Fruit fly (Drosophila melanogaster) whole organism, wandering third instar larva: ENCODE data around the gene CG10479.

Source experiments
- Abd-B ChIP-seq: fragments of >200 bp; optimal IDR thresholded peaks from 2 replicates; lab custom pipeline; 2017; ENCODE audit warnings: missing biosample characterization, missing genetic modification characterization
- CG32264 ChIP-seq: fragments of 200-800 bp; sonication (Bioruptor generic); optimal IDR thresholded peaks from 2 replicates; lab custom pipeline; 2016; ENCODE audit warnings: missing biosample characterization, missing genetic modification characterization
- CG9705 ChIP-seq: fragments of 200-800 bp; sonication (Bioruptor generic); optimal IDR thresholded peaks from 2 replicates; lab custom pipeline; 2018; ENCODE audit warnings: missing biosample characterization, mild to moderate bottlenecking, missing genetic modification characterization
- CrebA ChIP-seq: fragments of 200-800 bp; sonication (Bioruptor generic); optimal IDR thresholded peaks from 2 replicates; lab custom pipeline; 2016; ENCODE audit warnings: missing biosample characterization, mild to moderate bottlenecking, missing genetic modification characterization, borderline replicate concordance
- Dfd ChIP-seq: fragments of >200 bp; optimal IDR thresholded peaks from 2 replicates; lab custom pipeline; 2017; ENCODE audit warnings: missing biosample characterization, missing genetic modification characterization
- Dif ChIP-seq: fragments of 200-275, 200-300 bp; sonication (Bioruptor generic); optimal IDR thresholded peaks from 2 replicates; lab custom pipeline; 2018; ENCODE audit warnings: missing biosample characterization, missing genetic modification characterization; ENCODE audit not compliant: partially characterized antibody
- HLH106 ChIP-seq: fragments of 200-800 bp; optimal IDR thresholded peaks from 3 replicates; lab custom pipeline; 2019; ENCODE audit warnings: missing biosample characterization, mild to moderate bottlenecking, missing genetic modification characterization, moderate library complexity
- Hnf4 ChIP-seq: fragments of 200-800 bp; sonication (Bioruptor generic); optimal IDR thresholded peaks from 2 replicates; lab custom pipeline; 2016; ENCODE audit warnings: missing biosample characterization, mild to moderate bottlenecking, missing genetic modification characterization
- Hr78 ChIP-seq: fragments of >200 bp; optimal IDR thresholded peaks from 2 replicates; lab custom pipeline; 2017; ENCODE audit warnings: missing biosample characterization, missing genetic modification characterization
- Hr83 ChIP-seq: fragments of 200-300 bp; sonication (Bioruptor generic); optimal IDR thresholded peaks from 2 replicates; lab custom pipeline; 2016; ENCODE audit warnings: missing biosample characterization, mild to moderate bottlenecking, missing genetic modification characterization, moderate library complexity; ENCODE audit not compliant: poor library complexity, severe bottlenecking
- Mio ChIP-seq: sonication (Bioruptor generic); optimal IDR thresholded peaks from 2 replicates; lab custom pipeline; 2016; ENCODE audit warnings: missing biosample characterization, missing genetic modification characterization
- Myc ChIP-seq: fragments of >200 bp; optimal IDR thresholded peaks from 2 replicates; lab custom pipeline; 2017
- N ChIP-seq: fragments of >200 bp; optimal IDR thresholded peaks from 2 replicates; lab custom pipeline; 2018; ENCODE audit warnings: missing biosample characterization, missing external identifiers, missing genetic modification characterization
- OdsH ChIP-seq: fragments of 200-800 bp; sonication (Bioruptor generic); optimal IDR thresholded peaks from 2 replicates; lab custom pipeline; 2016; ENCODE audit warnings: missing biosample characterization, mild to moderate bottlenecking, missing genetic modification characterization
- Vsx2 ChIP-seq: fragments of 200-300, 225-300 bp; sonication (Bioruptor generic); optimal IDR thresholded peaks from 2 replicates; lab custom pipeline; 2018; ENCODE audit warnings: missing biosample characterization, missing genetic modification characterization; ENCODE audit not compliant: partially characterized antibody
- brk ChIP-seq: fragments of 200-800 bp; sonication (Bioruptor generic); optimal IDR thresholded peaks from 2 replicates; lab custom pipeline; 2016; ENCODE audit warnings: missing biosample characterization, mild to moderate bottlenecking, missing genetic modification characterization
- dl ChIP-seq, 2 experiments: fragments of 175-275, 200-275 bp in 1 of 2; fragments of 200-275 bp in 1 of 2; sonication (Bioruptor generic); optimal IDR thresholded peaks; lab custom pipeline; 2018; ENCODE audit warnings: mild to moderate bottlenecking in 2 of 2, missing biosample characterization in 2 of 2, missing genetic modification characterization in 2 of 2, moderate library complexity in 2 of 2; ENCODE audit not compliant: partially characterized antibody in 2 of 2, insufficient read depth in 1 of 2
- dsf ChIP-seq: sonication (Bioruptor generic); optimal IDR thresholded peaks from 2 replicates; lab custom pipeline; 2016; ENCODE audit warnings: missing biosample characterization, missing genetic modification characterization, borderline replicate concordance
- ey ChIP-seq: fragments of 200-800 bp; sonication (Bioruptor generic); optimal IDR thresholded peaks from 2 replicates; lab custom pipeline; 2016; ENCODE audit warnings: missing biosample characterization, missing genetic modification characterization
- foxo ChIP-seq, 2 experiments: fragments of 200-800 bp; sonication (Bioruptor generic); optimal IDR thresholded peaks; 2 replicates in 1 of 2; 3 replicates in 1 of 2; lab custom pipeline; 2016 to 2017; ENCODE audit warnings: missing biosample characterization in 2 of 2, missing genetic modification characterization in 2 of 2
- fru ChIP-seq: fragments of 200-800 bp; sonication (Bioruptor generic); optimal IDR thresholded peaks from 3 replicates; lab custom pipeline; 2016; ENCODE audit warnings: missing biosample characterization, mild to moderate bottlenecking, missing genetic modification characterization
- jim ChIP-seq: fragments of 175-275, 200-325 bp; sonication (Bioruptor generic); optimal IDR thresholded peaks from 2 replicates; lab custom pipeline; 2016; ENCODE audit warnings: missing biosample characterization, mild to moderate bottlenecking, missing genetic modification characterization
- lola ChIP-seq: fragments of >200 bp; optimal IDR thresholded peaks from 2 replicates; lab custom pipeline; 2017; ENCODE audit warnings: missing biosample characterization, missing genetic modification characterization
- pan ChIP-seq: fragments of >200 bp; optimal IDR thresholded peaks from 2 replicates; lab custom pipeline; 2017
- psq ChIP-seq: fragments of 200-800 bp; sonication (Bioruptor generic); optimal IDR thresholded peaks from 3 replicates; lab custom pipeline; 2017; ENCODE audit warnings: missing biosample characterization, mild to moderate bottlenecking, missing genetic modification characterization, moderate library complexity
- rgr ChIP-seq: fragments of 200-800 bp; sonication (Bioruptor generic); optimal IDR thresholded peaks from 3 replicates; lab custom pipeline; 2016; ENCODE audit warnings: missing biosample characterization, mild to moderate bottlenecking, missing genetic modification characterization
- sage ChIP-seq: fragments of 200-800 bp; sonication (Bioruptor generic); optimal IDR thresholded peaks from 2 replicates; lab custom pipeline; 2016; ENCODE audit warnings: missing biosample characterization, mild to moderate bottlenecking, missing genetic modification characterization
- sv ChIP-seq: fragments of 200-800 bp; sonication (Bioruptor generic); optimal IDR thresholded peaks from 3 replicates; lab custom pipeline; 2016; ENCODE audit warnings: missing biosample characterization, missing genetic modification characterization
- tai ChIP-seq: sonication (Bioruptor generic); optimal IDR thresholded peaks from 2 replicates; lab custom pipeline; 2016; ENCODE audit warnings: missing biosample characterization, missing genetic modification characterization
- usp ChIP-seq: fragments of >200 bp; optimal IDR thresholded peaks from 2 replicates; lab custom pipeline; 2017; ENCODE audit warnings: missing biosample characterization, missing genetic modification characterization
- woc ChIP-seq: sonication (Bioruptor generic); optimal IDR thresholded peaks from 2 replicates; lab custom pipeline; 2016; ENCODE audit warnings: missing biosample characterization, mild to moderate bottlenecking, missing genetic modification characterization

Gene CG10479

dm6 chr3L:5975785-5976120 lies at the start of gene CG10479:
Gene CG10479, minus strand, starts transcription at chr3L:5976007.
- TF ChIP-seq HLH106 (tag; lab: Kevin White, UChicago) (no peak), Dif (GFP tag; lab: Kevin White, UChicago) (no peak), ey (GFP tag; lab: Kevin White, UChicago) (no peak), dsf (GFP tag; lab: Kevin White, UChicago) (no peak), Abd-B (no peak), CrebA (no peak), N (GFP tag; lab: Kevin White, UChicago) (no peak), foxo (GFP tag; optimal IDR thresholded peaks at IDR 0.05; lab: Kevin White, UChicago) (no peak), Mio (no peak), psq (GFP tag; lab: Kevin White, UChicago) (no peak), brk (no peak), CG32264 (GFP tag; lab: Kevin White, UChicago) (no peak)

dm6 chr3L:6022142-6022541 lies 46.3 kb upstream of the CG10479 start:
- TF ChIP-seq HLH106 (tag; lab: Kevin White, UChicago) (peak; percentile 8), foxo (GFP tag; optimal IDR thresholded peaks at IDR 0.05; lab: Kevin White, UChicago) (peak in 1 of 2 experiments; percentile 14), pan (lab: Kevin White, UChicago) (no peak), OdsH (GFP tag; lab: Kevin White, UChicago) (no peak), fru (GFP tag; lab: Kevin White, UChicago) (peak; percentile 2)
- TF ChIP-seq, all 38 proteins: peak for 3

dm6 chr3L:6012950-6013349 lies 37.1 kb upstream of the CG10479 start:
- TF ChIP-seq Dfd (GFP tag; lab: Kevin White, UChicago) (no peak), HLH106 (tag; lab: Kevin White, UChicago) (no peak), psq (GFP tag; lab: Kevin White, UChicago) (no peak), Myc (lab: Kevin White, UChicago) (no peak), lola (no peak), dsf (GFP tag; lab: Kevin White, UChicago) (no peak), Vsx2 (GFP tag; lab: Kevin White, UChicago) (no peak), Hnf4 (GFP tag; lab: Kevin White, UChicago) (no peak), CG9705 (GFP tag; lab: Kevin White, UChicago) (no peak), Mio (no peak), fru (GFP tag; lab: Kevin White, UChicago) (no peak), N (GFP tag; lab: Kevin White, UChicago) (no peak), dl (GFP tag; optimal IDR thresholded peaks at IDR 0.05; lab: Kevin White, UChicago; ENCODE audit: insufficient read depth in 1 of 2, partially characterized antibody in 2 of 2) (no peak)

dm6 chr3L:6010921-6011320 lies 35.1 kb upstream of the CG10479 start, which contains the start of gene alphaKap4:
Gene alphaKap4, minus strand, starts transcription at chr3L:6011021.
- TF ChIP-seq Myc (lab: Kevin White, UChicago) (no peak), Vsx2 (GFP tag; lab: Kevin White, UChicago) (no peak)

dm6 chr3L:6000938-6001337 lies 25.1 kb upstream of the CG10479 start:
- TF ChIP-seq psq (GFP tag; lab: Kevin White, UChicago) (no peak), CrebA (no peak), tai (GFP tag; lab: Kevin White, UChicago) (no peak), CG32264 (GFP tag; lab: Kevin White, UChicago) (no peak), pan (lab: Kevin White, UChicago) (no peak)

- TF ChIP-seq Dfd (GFP tag; lab: Kevin White, UChicago) (no peak), woc (GFP tag; lab: Kevin White, UChicago) (no peak), fru (GFP tag; lab: Kevin White, UChicago) (no peak), jim (no peak), Dif (GFP tag; lab: Kevin White, UChicago) (no peak), Hr83 (no peak), N (GFP tag; lab: Kevin White, UChicago) (no peak), ey (GFP tag; lab: Kevin White, UChicago) (no peak), psq (GFP tag; lab: Kevin White, UChicago) (no peak), lola (no peak), Vsx2 (GFP tag; lab: Kevin White, UChicago) (no peak), Hr78 (GFP tag; lab: Kevin White, UChicago) (no peak), brk (no peak), sage (no peak), usp (GFP tag; lab: Kevin White, UChicago) (no peak), sv (GFP tag; lab: Kevin White, UChicago) (no peak), foxo (GFP tag; optimal IDR thresholded peaks at IDR 0.05; lab: Kevin White, UChicago) (no peak), rgr (GFP tag; lab: Kevin White, UChicago) (no peak)
These were observed 24.1 kb upstream of the CG10479 start for dm6 chr3L:5999888-6000287.
